Worm (Caenorhabditis elegans) whole organism, L4/young adult: ENCODE measurements around the gene dpy-22.

Experiments
- W03F9.2 ChIP-seq: fragments of 150-350 bp; optimal IDR thresholded peaks from 2 replicates; lab custom pipeline; 2014; ENCODE audit warnings: missing biosample characterization, missing genetic modification characterization
- dao-5 ChIP-seq: sonication (generic microtip); optimal IDR thresholded peaks from 2 replicates; lab custom pipeline; 2016; ENCODE audit warnings: missing genotype, missing genetic modification characterization, moderate library complexity, missing compliant biosample characterization
- him-1 ChIP-seq: sonication (generic microtip); optimal IDR thresholded peaks from 2 replicates; lab custom pipeline; 2016; ENCODE audit warnings: missing genotype, missing genetic modification reagents, missing genetic modification characterization, missing compliant biosample characterization

DNA sequence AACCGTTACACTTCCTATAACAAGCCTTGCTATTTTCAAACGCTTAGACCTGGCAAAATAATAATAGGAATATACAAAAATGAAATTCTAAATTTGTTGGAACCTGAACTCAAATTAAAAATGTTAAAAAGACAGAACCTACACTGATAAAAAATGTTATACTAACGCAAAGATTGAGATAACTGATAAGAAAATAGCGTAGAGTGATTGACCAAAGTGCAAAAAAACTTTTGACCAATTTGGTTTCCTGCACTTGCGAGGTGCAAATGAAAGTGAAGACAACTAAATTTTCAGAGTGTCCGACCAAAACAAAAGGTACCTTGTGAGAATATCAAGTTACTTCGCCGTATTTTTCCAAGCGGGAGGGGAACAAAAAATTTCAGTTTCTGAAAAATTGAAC lies 26.5 kb downstream of the dpy-22 start:
- TF ChIP-seq dao-5 (tag; lab: Kevin White, UChicago) (no peak), W03F9.2 (no peak), him-1 (tag; lab: Kevin White, UChicago) (no peak)
